Worm (Caenorhabditis elegans) whole organism, L2 larva: ENCODE measurements around the gene twk-4.

Experiments
- C34F6.9 ChIP-seq: fragments of 150-350 bp; optimal IDR thresholded peaks from 2 replicates; lab custom pipeline; 2014; ENCODE audit warnings: missing biosample characterization, missing genetic modification characterization
- F13H6.1 ChIP-seq: sonication (generic microtip); optimal IDR thresholded peaks from 2 replicates; lab custom pipeline; 2016; ENCODE audit warnings: missing genetic modification characterization, missing compliant biosample characterization
- R02D3.7 ChIP-seq: fragments of 150-350 bp; optimal IDR thresholded peaks from 2 replicates; lab custom pipeline; 2014; ENCODE audit warnings: missing biosample characterization, missing genetic modification characterization
- Y55F3AM.14 ChIP-seq: fragments of 200-800 bp; sonication (Bioruptor generic); optimal IDR thresholded peaks from 2 replicates; lab custom pipeline; 2018; ENCODE audit warnings: mild to moderate bottlenecking, missing genetic modification characterization, missing compliant biosample characterization
- aly-2 ChIP-seq: fragments of 150-350 bp; optimal IDR thresholded peaks from 2 replicates; lab custom pipeline; 2014; ENCODE audit warnings: missing biosample characterization, missing genetic modification characterization
- blmp-1 ChIP-seq: sonication (generic microtip); optimal IDR thresholded peaks from 2 replicates; lab custom pipeline; 2017; ENCODE audit warnings: missing genetic modification characterization, mild to moderate bottlenecking, missing compliant biosample characterization, antibody characterized with exemption, moderate library complexity; ENCODE audit not compliant: insufficient read depth
- ceh-16 ChIP-seq: fragments of 150-350 bp; optimal IDR thresholded peaks from 2 replicates; lab custom pipeline; 2014; ENCODE audit warnings: missing biosample characterization, missing genetic modification characterization
- crh-2 ChIP-seq: sonication (generic microtip); optimal IDR thresholded peaks from 2 replicates; lab custom pipeline; 2017; ENCODE audit warnings: missing biosample characterization, missing genetic modification characterization
- egl-27 ChIP-seq: sonication (generic microtip); optimal IDR thresholded peaks from 3 replicates; lab custom pipeline; 2017; ENCODE audit warnings: missing biosample characterization, missing genetic modification reagents, missing genetic modification characterization
- elt-1 ChIP-seq: fragments of 150-350 bp; optimal IDR thresholded peaks from 2 replicates; lab custom pipeline; 2014; ENCODE audit warnings: missing biosample characterization, missing genetic modification characterization
- elt-3 ChIP-seq: sonication (generic microtip); optimal IDR thresholded peaks from 2 replicates; lab custom pipeline; 2017; ENCODE audit warnings: missing biosample characterization, missing genetic modification characterization
- fos-1 ChIP-seq: fragments of 150-350 bp; optimal IDR thresholded peaks from 2 replicates; lab custom pipeline; 2014; ENCODE audit warnings: missing biosample characterization, missing genetic modification characterization
- gmeb-1 ChIP-seq: fragments of 150-350 bp; optimal IDR thresholded peaks from 2 replicates; lab custom pipeline; 2014; ENCODE audit warnings: missing biosample characterization, missing genetic modification characterization
- lin-11 ChIP-seq: fragments of 150-350 bp; sonication (generic microtip); optimal IDR thresholded peaks from 2 replicates; lab custom pipeline; 2014; ENCODE audit warnings: missing biosample characterization, missing genetic modification characterization, inconsistent platforms, mixed read lengths
- lin-39 ChIP-seq: fragments of 150-350 bp; optimal IDR thresholded peaks from 2 replicates; lab custom pipeline; 2014; ENCODE audit warnings: missing biosample characterization, missing genetic modification reagents, missing genetic modification characterization
- lsy-2 ChIP-seq, 2 experiments: fragments of 150-350 bp in 1 of 2; sonication (generic microtip) in 1 of 2; optimal IDR thresholded peaks; 2 replicates each; lab custom pipeline; 2014 to 2017; ENCODE audit warnings: missing biosample characterization in 2 of 2, missing genetic modification characterization in 2 of 2
- mab-5 ChIP-seq: fragments of 150-350 bp; optimal IDR thresholded peaks from 2 replicates; lab custom pipeline; 2014; ENCODE audit warnings: missing biosample characterization, missing genetic modification characterization
- nhr-11 ChIP-seq: fragments of 150-350 bp; optimal IDR thresholded peaks from 2 replicates; lab custom pipeline; 2014; ENCODE audit warnings: missing biosample characterization, missing genetic modification characterization
- nhr-129 ChIP-seq: fragments of 150-350 bp; optimal IDR thresholded peaks from 2 replicates; lab custom pipeline; 2014; ENCODE audit warnings: missing biosample characterization, missing genetic modification characterization
- nhr-21 ChIP-seq: fragments of 150-350 bp; optimal IDR thresholded peaks from 2 replicates; lab custom pipeline; 2014; ENCODE audit warnings: missing biosample characterization, missing genetic modification characterization
- nhr-23 ChIP-seq: fragments of 150-350 bp; optimal IDR thresholded peaks from 2 replicates; lab custom pipeline; 2014; ENCODE audit warnings: missing biosample characterization, missing genetic modification reagents, missing genetic modification characterization
- nhr-237 ChIP-seq: fragments of 150-350 bp; optimal IDR thresholded peaks from 2 replicates; lab custom pipeline; 2014; ENCODE audit warnings: missing biosample characterization, missing genetic modification characterization
- nhr-25 ChIP-seq: fragments of 150-350 bp; sonication (generic microtip); optimal IDR thresholded peaks from 3 replicates; lab custom pipeline; 2014; ENCODE audit warnings: missing biosample characterization, missing genetic modification characterization
- nhr-6 ChIP-seq: fragments of 150-350 bp; optimal IDR thresholded peaks from 2 replicates; lab custom pipeline; 2014; ENCODE audit warnings: missing biosample characterization, missing genetic modification characterization
- nhr-77 ChIP-seq: fragments of 150-350 bp; optimal IDR thresholded peaks from 2 replicates; lab custom pipeline; 2014; ENCODE audit warnings: missing biosample characterization, missing genetic modification characterization
- peb-1 ChIP-seq: fragments of 150-350 bp; optimal IDR thresholded peaks from 2 replicates; lab custom pipeline; 2014; ENCODE audit warnings: missing biosample characterization, missing genetic modification characterization
- skn-1 ChIP-seq: sonication (generic microtip); optimal IDR thresholded peaks from 2 replicates; lab custom pipeline; 2017; ENCODE audit warnings: missing biosample characterization, missing genetic modification characterization
- sma-9 ChIP-seq, 2 experiments: fragments of 150-350 bp in 1 of 2; sonication (generic microtip) in 1 of 2; optimal IDR thresholded peaks; 2 replicates each; lab custom pipeline; 2014 to 2016; ENCODE audit warnings: missing genetic modification characterization in 2 of 2, mild to moderate bottlenecking in 1 of 2, missing biosample characterization in 1 of 2, missing compliant biosample characterization in 1 of 2, missing genetic modification reagents in 1 of 2, moderate library complexity in 1 of 2
- unc-62 ChIP-seq: fragments of 150-350 bp; optimal IDR thresholded peaks from 2 replicates; lab custom pipeline; 2014; ENCODE audit warnings: missing biosample characterization, missing genetic modification reagents, missing genetic modification characterization
- zag-1 ChIP-seq: fragments of 150-350 bp; optimal IDR thresholded peaks from 2 replicates; lab custom pipeline; 2014; ENCODE audit warnings: missing biosample characterization, missing genetic modification characterization
- ztf-1 ChIP-seq: fragments of 200-800 bp; sonication (Bioruptor generic); conservative IDR thresholded peaks from 2 replicates; pipeline ENCODE4 v1.3.6; 2022; ENCODE audit warnings: missing genetic modification characterization, missing compliant biosample characterization
- ztf-11 ChIP-seq: sonication (generic microtip); optimal IDR thresholded peaks from 2 replicates; lab custom pipeline; 2017; ENCODE audit warnings: missing biosample characterization, missing genetic modification characterization
- ztf-4 ChIP-seq: fragments of 150-350 bp; optimal IDR thresholded peaks from 2 replicates; lab custom pipeline; 2014; ENCODE audit warnings: missing biosample characterization, missing genetic modification characterization

Gene twk-4

DNA sequence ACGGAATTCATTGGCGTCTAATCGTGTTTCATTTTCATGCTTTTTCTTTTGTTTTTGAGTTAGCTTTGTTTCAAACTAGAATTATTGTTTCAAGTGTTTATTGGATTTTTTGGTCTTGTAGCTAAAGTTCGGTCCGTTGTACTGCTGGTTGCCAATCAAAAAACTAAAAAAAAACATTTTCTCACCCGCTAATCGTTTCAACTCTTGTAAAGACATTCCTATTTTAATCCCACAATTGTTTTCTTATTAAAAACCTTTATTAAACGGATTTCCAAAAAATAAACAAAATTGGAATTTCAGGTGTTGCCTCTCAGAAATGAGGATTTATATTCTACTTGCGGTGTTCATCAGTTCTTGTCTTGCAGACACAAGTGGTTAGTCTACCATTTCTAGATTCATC lies 38.8 kb upstream of the twk-4 start, which contains the start of gene T26C5.2:
TSS of gene T26C5.2 (plus strand) at position 301 of the 400 bp plus-strand sequence.
- TF ChIP-seq zag-1 (tag; lab: Kevin White, UChicago) (no peak), mab-5 (tag; lab: Kevin White, UChicago) (no peak), F13H6.1 (tag; lab: Kevin White, UChicago) (no peak), elt-1 (tag; lab: Kevin White, UChicago) (no peak), nhr-129 (tag; lab: Kevin White, UChicago) (no peak), peb-1 (tag; lab: Kevin White, UChicago) (no peak), nhr-11 (tag; lab: Kevin White, UChicago) (no peak), nhr-6 (tag; lab: Kevin White, UChicago) (no peak), lsy-2 (tag; optimal IDR thresholded peaks at IDR 0.05; lab: Kevin White, UChicago) (no peak), nhr-77 (tag; lab: Kevin White, UChicago) (no peak), ztf-4 (tag; lab: Kevin White, UChicago) (no peak), R02D3.7 (tag; lab: Kevin White, UChicago) (no peak), fos-1 (tag; lab: Kevin White, UChicago) (no peak), nhr-237 (no peak), blmp-1 (tag; lab: Kevin White, UChicago) (no peak), crh-2 (no peak), ceh-16 (no peak), lin-39 (tag; lab: Kevin White, UChicago) (no peak)

DNA sequence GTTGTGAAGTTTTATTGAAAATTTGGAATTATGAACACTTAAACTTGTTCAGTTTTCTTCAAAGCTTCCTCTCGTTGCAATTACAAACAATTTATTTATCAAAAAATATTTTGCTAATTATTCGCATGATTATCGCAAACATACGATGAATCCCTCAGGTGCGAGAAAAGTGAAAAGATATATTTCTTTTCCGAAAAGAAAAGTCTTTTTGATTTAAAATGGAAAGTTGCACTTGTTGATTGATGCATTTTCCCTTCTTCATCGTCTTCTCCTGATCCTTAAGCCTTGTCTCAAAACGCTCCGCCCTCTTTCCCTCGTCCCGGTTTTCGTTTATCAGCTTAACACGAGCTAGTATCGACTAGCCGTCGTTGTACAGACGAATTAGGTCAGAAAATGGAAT lies 38.4 kb upstream of the twk-4 start:
- TF ChIP-seq nhr-77 (tag; lab: Kevin White, UChicago): no peak
- no peak for TF ChIP-seq zag-1 (tag; lab: Kevin White, UChicago)
- peak; percentile 7 for TF ChIP-seq nhr-21 (tag; lab: Kevin White, UChicago)
- TF ChIP-seq lin-39 (tag; lab: Kevin White, UChicago): no peak
- TF ChIP-seq blmp-1 (tag; lab: Kevin White, UChicago): peak; percentile 93
- no peak for TF ChIP-seq nhr-25

DNA sequence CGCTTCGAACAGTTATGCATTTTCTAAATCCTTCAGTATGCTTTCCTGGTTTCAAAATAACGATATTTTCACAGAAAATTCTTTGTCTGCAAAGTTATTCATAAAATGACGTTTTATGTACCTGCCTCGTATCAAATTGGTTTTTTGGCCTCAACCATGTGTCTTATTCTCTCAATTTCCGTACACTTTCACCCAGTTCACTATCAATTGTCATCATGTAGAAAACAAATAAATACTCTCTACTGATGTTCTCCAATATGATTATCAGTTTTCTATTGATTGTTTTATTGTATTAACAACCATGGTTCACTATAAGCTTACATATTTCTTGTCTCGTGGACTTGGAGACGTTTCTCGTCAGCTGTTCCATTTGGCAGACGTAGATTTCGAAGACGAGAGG lies 37.1 kb upstream of the twk-4 start, which contains the start of gene gst-13:
TSS of gene gst-13 (plus strand) at position 218 of the 400 bp plus-strand sequence.
- TF ChIP-seq blmp-1 (tag; lab: Kevin White, UChicago): no peak
- peak; percentile 45 for TF ChIP-seq gmeb-1 (tag; lab: Kevin White, UChicago)
- peak; percentile 24 for TF ChIP-seq egl-27 (tag; lab: Kevin White, UChicago)
- TF ChIP-seq skn-1 (tag; lab: Kevin White, UChicago): peak; percentile 97
- TF ChIP-seq unc-62 (GFP tag; lab: Kevin White, UChicago): no peak
- peak; percentile 93 for TF ChIP-seq fos-1 (tag; lab: Kevin White, UChicago)
- TF ChIP-seq crh-2: peak; percentile 46
- TF ChIP-seq C34F6.9 (tag; lab: Kevin White, UChicago): no peak
- peak; percentile 71 for TF ChIP-seq sma-9 (GFP tag; optimal IDR thresholded peaks at IDR 0.05; lab: Kevin White, UChicago)
- TF ChIP-seq sma-9 (tag; optimal IDR thresholded peaks at IDR 0.05; lab: Kevin White, UChicago): no peak
- no peak for TF ChIP-seq elt-3 (tag; lab: Kevin White, UChicago)
- no peak for TF ChIP-seq lin-11
- TF ChIP-seq, all 48 proteins: peak for 6

DNA sequence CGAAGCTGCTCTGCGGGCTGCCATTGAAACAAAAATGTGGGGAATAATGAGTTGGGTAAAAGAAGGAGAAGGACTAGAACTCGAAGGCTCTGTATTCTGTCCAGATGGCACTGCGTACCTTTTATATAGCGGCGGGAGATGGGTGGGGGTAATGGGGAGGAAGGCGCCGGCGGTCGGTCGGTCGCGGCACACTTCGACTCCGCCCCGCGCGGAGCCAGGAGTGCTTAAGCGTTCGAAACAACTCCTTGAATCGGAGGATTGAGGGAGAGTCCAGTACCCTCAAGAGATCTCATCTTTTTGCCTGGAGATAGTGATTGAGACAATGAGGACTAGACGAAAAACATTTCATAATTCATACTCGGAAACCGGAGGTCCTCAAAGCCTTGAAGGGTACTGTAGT lies 33.0 kb upstream of the twk-4 start, which contains the start of gene abu-14:
TSS of gene abu-14 (minus strand) at position 81 of the 400 bp plus-strand sequence.
- TF ChIP-seq ztf-1 (no peak), C34F6.9 (tag; lab: Kevin White, UChicago) (no peak), nhr-21 (tag; lab: Kevin White, UChicago) (no peak), fos-1 (tag; lab: Kevin White, UChicago) (no peak), nhr-11 (tag; lab: Kevin White, UChicago) (no peak), nhr-129 (tag; lab: Kevin White, UChicago) (no peak), elt-1 (tag; lab: Kevin White, UChicago) (no peak), elt-3 (tag; lab: Kevin White, UChicago) (no peak), ztf-11 (tag; lab: Kevin White, UChicago) (no peak), nhr-23 (tag; lab: Kevin White, UChicago) (no peak), gmeb-1 (tag; lab: Kevin White, UChicago) (no peak), F13H6.1 (tag; lab: Kevin White, UChicago) (no peak), nhr-25 (no peak), Y55F3AM.14 (GFP tag; lab: Kevin White, UChicago) (no peak), aly-2 (no peak), zag-1 (tag; lab: Kevin White, UChicago) (no peak)
